Worm (Caenorhabditis elegans) whole organism, L3 larva: ENCODE measurements around the gene ZK353.9.

ENCODE experiments used
- ama-1 ChIP-seq: fragments of 150-350 bp; optimal IDR thresholded peaks from 2 replicates; lab custom pipeline; 2018
- nhr-237 ChIP-seq: fragments of 150-350 bp; optimal IDR thresholded peaks from 2 replicates; lab custom pipeline; 2014; ENCODE audit warnings: missing biosample characterization, missing genetic modification characterization

- TF ChIP-seq nhr-237 (no peak), ama-1 (lab: Kevin White, UChicago) (peak; percentile 82)
Measured at ce11 chrIII:8449160-8449807, 40.0 kb downstream of the ZK353.9 start, which contains the start of gene mrpl-32.
